Fruit fly (Drosophila melanogaster): Measurements from ENCODE around the gene CG11970.

dm6 chr3R:8960329-8960728 is 24.2 kb upstream of the CG11970 start:
- no peak for TF ChIP-seq CG8478 (optimal IDR thresholded peaks at IDR 0.05)
- TF ChIP-seq EcR (GFP tag; optimal IDR thresholded peaks at IDR 0.05): no peak

All from whole organism.